Worm (Caenorhabditis elegans): ENCODE results near the gene C55C3.7.

The C55C3.7 gene

ce11 chrIV:5635551-5635950 is 46.9 kb downstream of the C55C3.7 start, which contains the start of gene srd-13:
srd-13 (minus strand) TSS chrIV:5635651.
- no peak for TF ChIP-seq ceh-18 (tag; optimal IDR thresholded peaks at IDR 0.05)
- no peak for TF ChIP-seq fax-1 (tag; optimal IDR thresholded peaks at IDR 0.05)
- no peak for TF ChIP-seq ets-4 (tag; optimal IDR thresholded peaks at IDR 0.05)
- no peak for TF ChIP-seq ceh-34 (tag; optimal IDR thresholded peaks at IDR 0.05)
- TF ChIP-seq sox-4 (tag; optimal IDR thresholded peaks at IDR 0.05), result no peak
- no peak for TF ChIP-seq odd-2 (tag; optimal IDR thresholded peaks at IDR 0.05)
- TF ChIP-seq hlh-13 (GFP tag; optimal IDR thresholded peaks at IDR 0.05), result no peak
- no peak for TF ChIP-seq C38D4.7 (GFP tag; optimal IDR thresholded peaks at IDR 0.05)
- TF ChIP-seq pat-9 (tag; optimal IDR thresholded peaks at IDR 0.05), result no peak
- TF ChIP-seq hlh-6 (tag; optimal IDR thresholded peaks at IDR 0.05), result no peak
- TF ChIP-seq ceh-45 (GFP tag; IDR thresholded peaks at IDR 0.05), result no peak

ce11 chrIV:5632536-5632935 is 49.9 kb downstream of the C55C3.7 start:
- TF ChIP-seq nhr-11 (tag; optimal IDR thresholded peaks at IDR 0.05), result no peak

ce11 chrIV:5631628-5632027 is 50.8 kb downstream of the C55C3.7 start, which contains the start of gene ttbk-8.2:
ttbk-8.2 (plus strand) TSS chrIV:5631928.
- TF ChIP-seq ztf-16 (tag; optimal IDR thresholded peaks at IDR 0.05) (no peak), pax-1 (tag; optimal IDR thresholded peaks at IDR 0.05) (no peak), lim-6 (tag; optimal IDR thresholded peaks at IDR 0.05) (no peak), ceh-9 (tag; optimal IDR thresholded peaks at IDR 0.05) (no peak), pha-2 (tag; optimal IDR thresholded peaks at IDR 0.05) (no peak), tbx-7 (tag; optimal IDR thresholded peaks at IDR 0.05) (no peak), dmd-4 (tag; optimal IDR thresholded peaks at IDR 0.05; ENCODE audit: borderline replicate concordance) (no peak), nfya-1 (tag; optimal IDR thresholded peaks at IDR 0.05) (no peak), pqm-1 (tag; optimal IDR thresholded peaks at IDR 0.05) (no peak), sox-4 (tag; optimal IDR thresholded peaks at IDR 0.05) (no peak), K09A11.1 (tag; optimal IDR thresholded peaks at IDR 0.05; ENCODE audit: insufficient read depth) (no peak), fkh-10 (GFP tag; optimal IDR thresholded peaks at IDR 0.05) (no peak)

ce11 chrIV:5630156-5630555 is 52.3 kb downstream of the C55C3.7 start, which contains the start of gene srd-12:
srd-12 (minus strand) TSS chrIV:5630256.
- TF ChIP-seq npax-4 (tag; optimal IDR thresholded peaks at IDR 0.05) (no peak), ceh-31 (tag; optimal IDR thresholded peaks at IDR 0.05) (no peak), fkh-6 (tag; optimal IDR thresholded peaks at IDR 0.05) (no peak)
